Worm (Caenorhabditis elegans): ENCODE data around the gene hda-1.

- TF ChIP-seq nhr-120 (GFP tag; IDR thresholded peaks at IDR 0.05) (no peak), aptf-2 (GFP tag; conservative IDR thresholded peaks at IDR 0.05) (no peak), Y79H2A.3 (GFP tag; conservative IDR thresholded peaks at IDR 0.05) (no peak), pha-4 (tag; optimal IDR thresholded peaks at IDR 0.05) (no peak), ccch-3 (GFP tag; optimal IDR thresholded peaks at IDR 0.05) (no peak), unc-62 (GFP tag; optimal IDR thresholded peaks at IDR 0.05) (no peak), let-607 (tag; optimal IDR thresholded peaks at IDR 0.05) (no peak), D2030.7 (GFP tag; IDR thresholded peaks at IDR 0.05) (no peak), C17E4.6 (GFP tag; IDR thresholded peaks at IDR 0.05) (no peak), unc-130 (GFP tag; optimal IDR thresholded peaks at IDR 0.05) (no peak), mcd-1 (GFP tag; IDR thresholded peaks at IDR 0.05) (no peak), F49E8.2 (tag; optimal IDR thresholded peaks at IDR 0.05; ENCODE audit: insufficient read depth) (no peak), snpc-4 (GFP tag; optimal IDR thresholded peaks at IDR 0.05) (no peak), snpc-4 (tag; optimal IDR thresholded peaks at IDR 0.05) (no peak)
Observed at ce11 chrV:14510746-14511145, 14.4 kb upstream of the hda-1 start, which contains the start of gene R02D5.9.

Measured in whole organism, young adult.